Fruit fly (Drosophila melanogaster) whole organism: ENCODE results near the gene CG12012.

ENCODE experiments used
- CG8478 ChIP-seq: fragments of >200 bp; optimal IDR thresholded peaks from 2 replicates; lab custom pipeline; 2018; ENCODE audit warnings: inconsistent platforms
- Dll ChIP-seq: fragments of >200 bp; optimal IDR thresholded peaks from 2 replicates; lab custom pipeline; 2017
- EcR ChIP-seq, 2 experiments: fragments of >200 bp; optimal IDR thresholded peaks; 2 replicates each; lab custom pipeline; 2017; ENCODE audit warnings: missing biosample characterization in 2 of 2, missing genetic modification characterization in 2 of 2, missing genetic modification reagents in 2 of 2
- pan ChIP-seq: fragments of >200 bp; optimal IDR thresholded peaks from 2 replicates; lab custom pipeline; 2017
- psq ChIP-seq: fragments of >200 bp; optimal IDR thresholded peaks from 2 replicates; lab custom pipeline; 2017
- usp ChIP-seq: fragments of >200 bp; optimal IDR thresholded peaks from 2 replicates; lab custom pipeline; 2017; ENCODE audit warnings: missing biosample characterization, missing genetic modification characterization, mixed read lengths

Gene CG12012

dm6 chr3L:3410978-3411629 is 34.5 kb downstream of the CG12012 start:
- TF ChIP-seq pan (lab: Kevin White, UChicago) = no peak
- no peak for TF ChIP-seq psq (lab: Kevin White, UChicago)
- TF ChIP-seq usp = no peak
- no peak for TF ChIP-seq EcR (GFP tag; optimal IDR thresholded peaks at IDR 0.05; lab: Kevin White, UChicago)
- TF ChIP-seq CG8478 (lab: Kevin White, UChicago) = no peak
- no peak for TF ChIP-seq Dll (lab: Kevin White, UChicago)

- TF ChIP-seq CG8478 (lab: Kevin White, UChicago) (no peak), pan (lab: Kevin White, UChicago) (no peak), usp (no peak), EcR (GFP tag; optimal IDR thresholded peaks at IDR 0.05; lab: Kevin White, UChicago) (no peak), psq (lab: Kevin White, UChicago) (no peak), Dll (lab: Kevin White, UChicago) (no peak)
These were observed 35.1 kb downstream of the CG12012 start for dm6 chr3L:3411699-3412098.

dm6 chr3L:3414796-3415568 is 38.4 kb downstream of the CG12012 start:
- no peak for TF ChIP-seq usp

- TF ChIP-seq pan (lab: Kevin White, UChicago) (no peak), psq (lab: Kevin White, UChicago) (no peak), Dll (lab: Kevin White, UChicago) (no peak), CG8478 (lab: Kevin White, UChicago) (no peak), usp (no peak), EcR (GFP tag; optimal IDR thresholded peaks at IDR 0.05; lab: Kevin White, UChicago) (no peak)
These were observed 39.2 kb downstream of the CG12012 start for dm6 chr3L:3415633-3416198.

- no peak for TF ChIP-seq EcR (GFP tag; optimal IDR thresholded peaks at IDR 0.05; lab: Kevin White, UChicago)
- no peak for TF ChIP-seq CG8478 (lab: Kevin White, UChicago)
- no peak for TF ChIP-seq Dll (lab: Kevin White, UChicago)
- no peak for TF ChIP-seq psq (lab: Kevin White, UChicago)
- no peak for TF ChIP-seq pan (lab: Kevin White, UChicago)
- TF ChIP-seq usp = no peak
These were observed 40.6 kb downstream of the CG12012 start for dm6 chr3L:3417120-3417519.

- no peak for TF ChIP-seq CG8478 (lab: Kevin White, UChicago)
- no peak for TF ChIP-seq pan (lab: Kevin White, UChicago)
- no peak for TF ChIP-seq Dll (lab: Kevin White, UChicago)
- no peak for TF ChIP-seq psq (lab: Kevin White, UChicago)
- no peak for TF ChIP-seq EcR (GFP tag; optimal IDR thresholded peaks at IDR 0.05; lab: Kevin White, UChicago)
- no peak for TF ChIP-seq usp
These were observed 41.2 kb downstream of the CG12012 start for dm6 chr3L:3417759-3418158.

- TF ChIP-seq Dll (lab: Kevin White, UChicago) (peak; percentile 58), CG8478 (lab: Kevin White, UChicago) (no peak), usp (no peak), EcR (GFP tag; optimal IDR thresholded peaks at IDR 0.05; lab: Kevin White, UChicago) (peak in 1 of 2 experiments; percentile 39), pan (lab: Kevin White, UChicago) (no peak)
These were observed 41.9 kb downstream of the CG12012 start for dm6 chr3L:3418207-3419086.

- TF ChIP-seq usp (no peak), Dll (lab: Kevin White, UChicago) (no peak), pan (lab: Kevin White, UChicago) (no peak), CG8478 (lab: Kevin White, UChicago) (no peak), psq (lab: Kevin White, UChicago) (no peak), EcR (GFP tag; optimal IDR thresholded peaks at IDR 0.05; lab: Kevin White, UChicago) (no peak)
These were observed 43.0 kb downstream of the CG12012 start for dm6 chr3L:3419369-3420232.

- TF ChIP-seq usp = no peak
- TF ChIP-seq Dll (lab: Kevin White, UChicago) = no peak
- no peak for TF ChIP-seq psq (lab: Kevin White, UChicago)
- TF ChIP-seq CG8478 (lab: Kevin White, UChicago) = no peak
- no peak for TF ChIP-seq EcR (GFP tag; optimal IDR thresholded peaks at IDR 0.05; lab: Kevin White, UChicago)
- no peak for TF ChIP-seq pan (lab: Kevin White, UChicago)
These were observed 43.7 kb downstream of the CG12012 start for dm6 chr3L:3420237-3420643.

- TF ChIP-seq CG8478 (lab: Kevin White, UChicago) (no peak), usp (no peak), EcR (GFP tag; optimal IDR thresholded peaks at IDR 0.05; lab: Kevin White, UChicago) (no peak), Dll (lab: Kevin White, UChicago) (no peak), psq (lab: Kevin White, UChicago) (no peak), pan (lab: Kevin White, UChicago) (no peak)
These were observed 44.1 kb downstream of the CG12012 start for dm6 chr3L:3420674-3421073.
